Worm (Caenorhabditis elegans) whole organism, L4 larva: Measurements from ENCODE around the gene Y15E3A.4.

Source experiments
- R02D3.7 ChIP-seq: fragments of 150-350 bp; sonication (generic microtip); optimal IDR thresholded peaks from 3 replicates; lab custom pipeline; 2014; ENCODE audit warnings: missing biosample characterization, missing genetic modification characterization
- aly-2 ChIP-seq: sonication (generic microtip); optimal IDR thresholded peaks from 2 replicates; lab custom pipeline; 2018; ENCODE audit warnings: missing biosample characterization, missing genetic modification characterization
- ceh-82 ChIP-seq: sonication (generic microtip); optimal IDR thresholded peaks from 2 replicates; lab custom pipeline; 2017; ENCODE audit warnings: missing biosample characterization, missing genetic modification characterization
- egl-43 ChIP-seq: fragments of 200-800 bp; sonication (Bioruptor generic); IDR thresholded peaks from 2 replicates; pipeline ENCODE4 v1.3.6; 2022; ENCODE audit warnings: missing genetic modification reagents, missing genetic modification characterization, missing compliant biosample characterization
- hif-1 ChIP-seq, 2 experiments: sonication (generic microtip); optimal IDR thresholded peaks; 2 replicates each; lab custom pipeline; 2016 to 2017; ENCODE audit warnings: missing compliant biosample characterization in 2 of 2, missing genetic modification characterization in 2 of 2, missing genetic modification reagents in 2 of 2, missing genotype in 2 of 2, mild to moderate bottlenecking in 1 of 2
- jun-1 ChIP-seq: fragments of 150-350 bp; optimal IDR thresholded peaks from 2 replicates; lab custom pipeline; 2014; ENCODE audit warnings: missing biosample characterization, missing genetic modification reagents, missing genetic modification characterization
- lsy-2 ChIP-seq, 2 experiments: fragments of 150-350 bp in 1 of 2; sonication (generic microtip) in 1 of 2; optimal IDR thresholded peaks; 2 replicates each; lab custom pipeline; 2014 to 2017; ENCODE audit warnings: missing biosample characterization in 2 of 2, missing genetic modification characterization in 2 of 2
- mxl-2 ChIP-seq: fragments of 200-800 bp; sonication (Bioruptor generic); conservative IDR thresholded peaks from 2 replicates; pipeline ENCODE4 v1.3.6; 2022; ENCODE audit warnings: missing genetic modification reagents, missing genetic modification characterization, missing compliant biosample characterization
- mxl-3 ChIP-seq: fragments of 200-800 bp; sonication (Bioruptor generic); optimal IDR thresholded peaks from 2 replicates; lab custom pipeline; 2018; ENCODE audit warnings: mild to moderate bottlenecking, missing genetic modification characterization, missing compliant biosample characterization
- snpc-4 ChIP-seq: fragments of 150-350 bp; optimal IDR thresholded peaks from 2 replicates; lab custom pipeline; 2014; ENCODE audit warnings: missing biosample characterization, missing genetic modification characterization
- spr-3 ChIP-seq: fragments of 200-800 bp; sonication (Bioruptor generic); optimal IDR thresholded peaks from 2 replicates; lab custom pipeline; 2018; ENCODE audit warnings: mild to moderate bottlenecking, missing genetic modification characterization, missing compliant biosample characterization
- unc-130 ChIP-seq: sonication (generic microtip); optimal IDR thresholded peaks from 2 replicates; lab custom pipeline; 2016; ENCODE audit warnings: missing genetic modification reagents, missing genetic modification characterization, missing compliant biosample characterization
- ztf-11 ChIP-seq: fragments of 150-350 bp; optimal IDR thresholded peaks from 2 replicates; lab custom pipeline; 2014; ENCODE audit warnings: missing biosample characterization, missing genetic modification characterization

- TF ChIP-seq ztf-11 (tag; lab: Kevin White, UChicago): no peak
- TF ChIP-seq unc-130 (GFP tag; lab: Kevin White, UChicago): no peak
- no peak for TF ChIP-seq ceh-82 (tag; lab: Kevin White, UChicago)
- no peak for TF ChIP-seq mxl-3 (GFP tag; lab: Kevin White, UChicago)
- no peak for TF ChIP-seq snpc-4 (tag; lab: Kevin White, UChicago)
- no peak for TF ChIP-seq egl-43 (GFP tag; lab: Robert Waterston, UW)
- peak in 1 of 2 experiments; percentile 77 for TF ChIP-seq hif-1 (tag; optimal IDR thresholded peaks at IDR 0.05; lab: Kevin White, UChicago)
- TF ChIP-seq R02D3.7 (tag; lab: Kevin White, UChicago): no peak
- no peak for TF ChIP-seq jun-1 (tag; lab: Kevin White, UChicago)
- TF ChIP-seq lsy-2 (tag; optimal IDR thresholded peaks at IDR 0.05; lab: Kevin White, UChicago): no peak
- no peak for TF ChIP-seq spr-3
- TF ChIP-seq mxl-2 (GFP tag; lab: Robert Waterston, UW): no peak
- no peak for TF ChIP-seq aly-2 (tag; lab: Kevin White, UChicago)
Observed at ce11 chrX:15338195-15338594, 7.4 kb downstream of the Y15E3A.4 start.
